Worm (Caenorhabditis elegans): Measurements from ENCODE around the gene nspd-3.

DNA sequence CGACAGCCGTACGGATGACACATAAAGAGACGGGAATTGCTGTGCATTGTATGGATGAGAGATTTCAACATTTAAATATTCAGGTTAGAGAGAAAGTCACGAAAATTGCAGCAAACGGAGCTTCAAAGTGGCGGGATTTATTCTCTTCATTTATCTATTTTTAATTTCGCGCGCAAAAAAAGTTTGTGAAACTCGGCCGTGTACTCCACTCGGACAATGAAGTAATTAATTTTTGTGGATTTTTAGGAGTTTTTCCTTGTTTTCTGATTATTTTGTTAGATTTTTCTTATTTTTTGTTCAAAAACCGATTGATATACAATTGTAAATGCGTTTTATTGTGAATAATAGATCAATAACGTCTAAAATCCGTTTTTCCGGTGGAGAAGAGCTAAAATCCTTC, 25.2 kb upstream of the nspd-3 start:
- no peak for TF ChIP-seq Y105C5A.15 (GFP tag; IDR thresholded peaks at IDR 0.05)
- no peak for TF ChIP-seq ces-1 (GFP tag; optimal IDR thresholded peaks at IDR 0.05)
- TF ChIP-seq zag-1 (tag; optimal IDR thresholded peaks at IDR 0.05): no peak
- no peak for TF ChIP-seq T26A8.4 (GFP tag; IDR thresholded peaks at IDR 0.05)
- no peak for TF ChIP-seq ceh-82 (tag; optimal IDR thresholded peaks at IDR 0.05)
- no peak for TF ChIP-seq nhr-76 (tag; optimal IDR thresholded peaks at IDR 0.05)
- no peak for TF ChIP-seq unc-39 (tag; optimal IDR thresholded peaks at IDR 0.05)
- no peak for TF ChIP-seq nhr-48 (tag; optimal IDR thresholded peaks at IDR 0.05)
- TF ChIP-seq tra-1 (GFP tag; IDR thresholded peaks at IDR 0.05): no peak

Data from whole organism, L4 larva.